Fruit fly (Drosophila melanogaster) whole organism, prepupa: ENCODE data around the gene CG31957.

Source experiments
- Blimp-1 ChIP-seq: fragments of 200-800 bp; sonication (Bioruptor generic); optimal IDR thresholded peaks from 3 replicates; lab custom pipeline; 2017; ENCODE audit warnings: missing biosample characterization, missing genetic modification characterization, mild to moderate bottlenecking, moderate library complexity, missing genetic modification reagents
- CG10631 ChIP-seq: fragments of 200-800 bp; sonication (Bioruptor generic); optimal IDR thresholded peaks from 2 replicates; lab custom pipeline; 2016; ENCODE audit warnings: missing biosample characterization, missing genetic modification characterization
- CG11294 ChIP-seq: fragments of 200-800 bp; sonication (Bioruptor generic); IDR thresholded peaks from 2 replicates; pipeline ENCODE4 v1.3.6; 2022; ENCODE audit warnings: missing biosample characterization, missing genetic modification characterization
- CG15336 ChIP-seq: fragments of 200-800 bp; sonication (Bioruptor generic); IDR thresholded peaks from 2 replicates; pipeline ENCODE4 v1.3.6; 2022; ENCODE audit warnings: missing biosample characterization, missing genetic modification characterization
- CG16779 ChIP-seq: fragments of 200-800 bp; sonication (Bioruptor generic); optimal IDR thresholded peaks from 3 replicates; lab custom pipeline; 2017; ENCODE audit warnings: missing biosample characterization, mild to moderate bottlenecking, missing genetic modification characterization
- CG3032 ChIP-seq: fragments of 200-800 bp; optimal IDR thresholded peaks from 2 replicates; lab custom pipeline; 2019; ENCODE audit warnings: missing biosample characterization, mild to moderate bottlenecking, missing genetic modification characterization, moderate library complexity
- CG32006 ChIP-seq: fragments of 200-800 bp; sonication (Bioruptor generic); optimal IDR thresholded peaks from 3 replicates; lab custom pipeline; 2017; ENCODE audit warnings: missing biosample characterization, mild to moderate bottlenecking, missing genetic modification characterization
- CG34406 ChIP-seq: fragments of 200-800 bp; sonication (Bioruptor generic); optimal IDR thresholded peaks from 3 replicates; lab custom pipeline; 2016; ENCODE audit warnings: missing biosample characterization, missing genetic modification characterization
- CG3919 ChIP-seq: fragments of 200-800 bp; sonication (Bioruptor generic); optimal IDR thresholded peaks from 3 replicates; lab custom pipeline; 2016; ENCODE audit warnings: missing biosample characterization, missing genetic modification characterization
- CG4318 ChIP-seq: fragments of 200-800 bp; sonication (Bioruptor generic); optimal IDR thresholded peaks from 3 replicates; lab custom pipeline; 2017; ENCODE audit warnings: missing biosample characterization, mild to moderate bottlenecking, missing genetic modification characterization
- CG6163 ChIP-seq: fragments of 200-800 bp; sonication (Bioruptor generic); IDR thresholded peaks from 3 replicates; pipeline ENCODE4 v1.3.6; 2022; ENCODE audit warnings: missing biosample characterization, missing genetic modification characterization
- CG6792 ChIP-seq: fragments of 200-800 bp; sonication (Bioruptor generic); optimal IDR thresholded peaks from 3 replicates; lab custom pipeline; 2016; ENCODE audit warnings: missing biosample characterization, missing genetic modification characterization
- CG6854 ChIP-seq: fragments of 200-800 bp; sonication (Bioruptor generic); optimal IDR thresholded peaks from 2 replicates; lab custom pipeline; 2017; ENCODE audit warnings: missing biosample characterization, mild to moderate bottlenecking, missing genetic modification characterization
- CG8319 ChIP-seq: fragments of 200-800 bp; sonication (Bioruptor generic); optimal IDR thresholded peaks from 3 replicates; lab custom pipeline; 2016; ENCODE audit warnings: missing biosample characterization, missing genetic modification characterization
- Eip75B ChIP-seq: fragments of 200-800 bp; sonication (Bioruptor generic); optimal IDR thresholded peaks from 3 replicates; lab custom pipeline; 2016; ENCODE audit warnings: missing biosample characterization, missing genetic modification characterization
- Eip78C ChIP-seq: fragments of 200-800 bp; sonication (Bioruptor generic); peaks from one replicate; lab custom pipeline; 2016; ENCODE audit warnings: missing biosample characterization, missing genetic modification characterization
- Ets21C ChIP-seq: fragments of 200-800 bp; sonication (Bioruptor generic); optimal IDR thresholded peaks from 3 replicates; lab custom pipeline; 2016; ENCODE audit warnings: missing biosample characterization, missing genetic modification characterization
- Ets96B ChIP-seq: fragments of 200-800 bp; optimal IDR thresholded peaks from 2 replicates; lab custom pipeline; 2019; ENCODE audit warnings: missing biosample characterization, mild to moderate bottlenecking, missing genetic modification characterization, moderate library complexity
- Hr39 ChIP-seq: fragments of 200-800 bp; sonication (Bioruptor generic); optimal IDR thresholded peaks from 2 replicates; lab custom pipeline; 2016; ENCODE audit warnings: missing biosample characterization, missing genetic modification characterization
- Hr4 ChIP-seq: fragments of 200-800 bp; sonication (Bioruptor generic); optimal IDR thresholded peaks from 3 replicates; lab custom pipeline; 2016; ENCODE audit warnings: missing biosample characterization, missing genetic modification characterization
- Lpt ChIP-seq: fragments of 200-800 bp; sonication (Bioruptor generic); optimal IDR thresholded peaks from 3 replicates; lab custom pipeline; 2016; ENCODE audit warnings: missing biosample characterization, missing genetic modification characterization
- Met ChIP-seq: fragments of 200-800 bp; sonication (Bioruptor generic); optimal IDR thresholded peaks from 3 replicates; lab custom pipeline; 2016; ENCODE audit warnings: missing biosample characterization, missing genetic modification characterization
- OdsH ChIP-seq: fragments of 200-800 bp; sonication (Bioruptor generic); optimal IDR thresholded peaks from 3 replicates; lab custom pipeline; 2016; ENCODE audit warnings: missing biosample characterization, missing genetic modification characterization
- Smox ChIP-seq: fragments of 200-800 bp; sonication (Bioruptor generic); optimal IDR thresholded peaks from 3 replicates; lab custom pipeline; 2016; ENCODE audit warnings: missing biosample characterization, missing genetic modification characterization
- Sox102F ChIP-seq: fragments of 200-800 bp; sonication (Bioruptor generic); optimal IDR thresholded peaks from 2 replicates; lab custom pipeline; 2016; ENCODE audit warnings: missing biosample characterization, mild to moderate bottlenecking, missing genetic modification characterization
- Sox14 ChIP-seq: fragments of 200-800 bp; sonication (Bioruptor generic); optimal IDR thresholded peaks from 3 replicates; lab custom pipeline; 2016; ENCODE audit warnings: missing biosample characterization, missing genetic modification characterization
- Sox15 ChIP-seq: fragments of 200-800 bp; sonication (Bioruptor generic); optimal IDR thresholded peaks from 3 replicates; lab custom pipeline; 2016; ENCODE audit warnings: missing biosample characterization, missing genetic modification characterization
- achi ChIP-seq: fragments of 200-800 bp; sonication (Bioruptor generic); optimal IDR thresholded peaks from 3 replicates; lab custom pipeline; 2016; ENCODE audit warnings: missing biosample characterization, missing genetic modification characterization
- eg ChIP-seq: fragments of 200-800 bp; sonication (Bioruptor generic); IDR thresholded peaks from 3 replicates; pipeline ENCODE4 v1.3.6; 2022; ENCODE audit warnings: missing biosample characterization, missing genetic modification characterization
- esn ChIP-seq: fragments of 200-800 bp; sonication (Bioruptor generic); optimal IDR thresholded peaks from 2 replicates; lab custom pipeline; 2016; ENCODE audit warnings: missing biosample characterization, mild to moderate bottlenecking, missing genetic modification characterization, moderate library complexity
- fd59A ChIP-seq: fragments of 200-800 bp; sonication (Bioruptor generic); optimal IDR thresholded peaks from 2 replicates; lab custom pipeline; 2017; ENCODE audit warnings: missing biosample characterization, mild to moderate bottlenecking, missing genetic modification characterization, missing genetic modification reagents
- fd85E ChIP-seq: fragments of 200-800 bp; sonication (Bioruptor generic); optimal IDR thresholded peaks from 3 replicates; lab custom pipeline; 2016; ENCODE audit warnings: missing biosample characterization, missing genetic modification characterization
- fkh ChIP-seq: fragments of 200-800 bp; sonication (Bioruptor generic); optimal IDR thresholded peaks from 3 replicates; lab custom pipeline; 2017; ENCODE audit warnings: missing biosample characterization, mild to moderate bottlenecking, missing genetic modification characterization, moderate library complexity
- lz ChIP-seq: fragments of 200-800 bp; sonication (Bioruptor generic); optimal IDR thresholded peaks from 3 replicates; lab custom pipeline; 2016; ENCODE audit warnings: missing biosample characterization, missing genetic modification characterization
- net ChIP-seq: fragments of 200-800 bp; sonication (Bioruptor generic); optimal IDR thresholded peaks from 3 replicates; lab custom pipeline; 2016; ENCODE audit warnings: missing biosample characterization, missing genetic modification characterization
- pdm3 ChIP-seq: fragments of 200-800 bp; sonication (Bioruptor generic); optimal IDR thresholded peaks from 3 replicates; lab custom pipeline; 2016; ENCODE audit warnings: missing biosample characterization, missing genetic modification characterization
- salr ChIP-seq, 2 experiments: fragments of 200-800 bp; sonication (Bioruptor generic); optimal IDR thresholded peaks; 3 replicates each; lab custom pipeline; 2016 to 2018; ENCODE audit warnings: missing biosample characterization in 2 of 2, missing genetic modification characterization in 2 of 2, mild to moderate bottlenecking in 1 of 2
- spab ChIP-seq: fragments of 200-800 bp; sonication (Bioruptor generic); optimal IDR thresholded peaks from 2 replicates; lab custom pipeline; 2017; ENCODE audit warnings: missing biosample characterization, mild to moderate bottlenecking, missing genetic modification characterization, missing genetic modification reagents
- ss ChIP-seq, 2 experiments: fragments of 200-800 bp; sonication (Bioruptor generic); optimal IDR thresholded peaks; 2 replicates in 1 of 2; 3 replicates in 1 of 2; lab custom pipeline; 2017 to 2018; ENCODE audit warnings: mild to moderate bottlenecking in 2 of 2, missing biosample characterization in 2 of 2, missing genetic modification characterization in 2 of 2, moderate library complexity in 1 of 2
- svp ChIP-seq: fragments of 200-800 bp; sonication (Bioruptor generic); peaks from one replicate; lab custom pipeline; 2016; ENCODE audit warnings: missing biosample characterization, missing genetic modification characterization
- topi ChIP-seq: fragments of 200-800 bp; sonication (Bioruptor generic); optimal IDR thresholded peaks from 3 replicates; lab custom pipeline; 2016; ENCODE audit warnings: missing biosample characterization, missing genetic modification characterization

The CG31957 gene

DNA sequence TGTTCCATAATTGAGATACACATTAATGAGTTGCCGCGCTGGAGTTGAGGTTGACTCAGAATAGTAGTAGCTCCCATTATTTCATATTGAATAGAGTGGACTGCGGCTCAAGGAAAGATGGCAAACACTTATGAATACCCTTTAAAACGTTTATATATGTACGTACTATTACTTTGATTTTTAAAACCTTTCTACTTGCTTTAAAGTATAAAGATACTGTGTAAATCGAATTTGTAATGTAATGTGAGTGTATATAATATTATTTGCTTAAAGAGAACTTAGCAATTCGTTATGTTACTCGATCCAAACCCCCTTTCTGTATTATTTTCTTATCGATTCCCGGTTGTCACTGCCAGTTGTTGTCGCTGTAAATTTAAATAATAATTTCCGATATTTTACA lies 20.9 kb downstream of the CG31957 start:
- TF ChIP-seq CG3032 (tag; lab: Kevin White, UChicago) (peak; percentile 17), CG6792 (GFP tag; lab: Kevin White, UChicago) (no peak), Eip78C (GFP tag; lab: Kevin White, UChicago) (peak; percentile 44), spab (GFP tag; lab: Kevin White, UChicago) (no peak), salr (GFP tag; optimal IDR thresholded peaks at IDR 0.05; lab: Kevin White, UChicago) (no peak), CG6854 (GFP tag; lab: Kevin White, UChicago) (no peak), svp (peak; percentile 37), topi (no peak), fd59A (GFP tag; lab: Kevin White, UChicago) (peak; percentile 3), CG8319 (no peak), Ets96B (tag; lab: Kevin White, UChicago) (peak; percentile 13), esn (no peak), fd85E (GFP tag; lab: Kevin White, UChicago) (no peak), Lpt (GFP tag; lab: Kevin White, UChicago) (no peak), Smox (GFP tag; lab: Kevin White, UChicago) (no peak)

DNA sequence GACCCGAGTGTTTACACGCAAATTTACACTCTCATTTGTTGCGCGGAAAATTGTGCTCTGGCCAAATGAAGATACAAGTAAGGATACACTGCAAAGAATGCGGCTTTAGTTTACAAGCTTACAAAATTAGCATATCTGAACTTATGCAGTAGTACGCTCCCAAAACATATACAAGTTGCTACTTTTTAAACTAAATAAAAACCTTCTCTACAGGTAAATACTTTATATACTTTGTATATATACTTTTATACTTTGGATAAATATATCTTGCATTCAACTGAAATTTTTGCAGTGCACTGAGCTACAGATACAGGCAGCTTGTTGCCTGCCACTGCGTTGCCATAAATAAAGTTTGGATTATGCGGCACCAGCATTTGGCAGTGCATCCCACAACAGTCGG lies 24.4 kb downstream of the CG31957 start:
- TF ChIP-seq Sox15 (GFP tag; lab: Kevin White, UChicago) (no peak), Ets96B (tag; lab: Kevin White, UChicago) (peak; percentile 36), Eip78C (GFP tag; lab: Kevin White, UChicago) (peak; percentile 63), CG3032 (tag; lab: Kevin White, UChicago) (peak; percentile 12), Sox102F (GFP tag; lab: Kevin White, UChicago) (peak; percentile 7), CG16779 (no peak), Hr4 (GFP tag; lab: Kevin White, UChicago) (peak; percentile 19), salr (GFP tag; optimal IDR thresholded peaks at IDR 0.05; lab: Kevin White, UChicago) (peak in 1 of 2 experiments; percentile 1), ss (GFP tag; optimal IDR thresholded peaks at IDR 0.05; lab: Kevin White, UChicago) (no peak), spab (GFP tag; lab: Kevin White, UChicago) (peak; percentile 12), OdsH (GFP tag; lab: Kevin White, UChicago) (peak; percentile 20), Met (GFP tag; lab: Kevin White, UChicago) (peak; percentile 25), pdm3 (GFP tag; lab: Kevin White, UChicago) (no peak), CG32006 (peak; percentile 41), CG8319 (no peak), CG3919 (peak; percentile 33), CG10631 (peak; percentile 34), net (peak; percentile 2), Eip75B (GFP tag; lab: Kevin White, UChicago) (peak; percentile 3), esn (peak; percentile 6), achi (peak; percentile 2), svp (peak; percentile 70), CG15336 (GFP tag; lab: Robert Waterston, UW) (peak; percentile 31; the same call in 1 of the 2 replicates)

DNA sequence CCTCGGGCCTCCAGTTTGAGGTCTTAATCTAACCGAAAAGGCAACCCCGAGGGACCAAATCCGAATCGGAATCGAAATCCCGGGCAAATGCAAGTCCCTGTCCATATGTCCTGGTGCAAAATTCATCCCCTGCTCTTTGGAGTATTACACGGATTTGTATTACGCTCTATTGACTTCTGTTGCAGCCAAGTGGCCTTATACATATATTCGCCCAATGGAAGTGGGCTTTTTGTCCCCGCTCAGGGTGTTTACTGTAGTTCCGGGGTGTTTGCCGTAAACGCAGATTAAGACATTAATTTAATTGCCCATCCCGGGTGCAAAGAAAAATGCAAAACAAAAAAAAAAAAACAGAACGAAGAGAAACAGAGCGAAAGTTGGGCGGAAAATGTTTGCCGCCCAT lies 25.7 kb downstream of the CG31957 start:
- no peak for TF ChIP-seq topi
- TF ChIP-seq CG6792 (GFP tag; lab: Kevin White, UChicago) = no peak

DNA sequence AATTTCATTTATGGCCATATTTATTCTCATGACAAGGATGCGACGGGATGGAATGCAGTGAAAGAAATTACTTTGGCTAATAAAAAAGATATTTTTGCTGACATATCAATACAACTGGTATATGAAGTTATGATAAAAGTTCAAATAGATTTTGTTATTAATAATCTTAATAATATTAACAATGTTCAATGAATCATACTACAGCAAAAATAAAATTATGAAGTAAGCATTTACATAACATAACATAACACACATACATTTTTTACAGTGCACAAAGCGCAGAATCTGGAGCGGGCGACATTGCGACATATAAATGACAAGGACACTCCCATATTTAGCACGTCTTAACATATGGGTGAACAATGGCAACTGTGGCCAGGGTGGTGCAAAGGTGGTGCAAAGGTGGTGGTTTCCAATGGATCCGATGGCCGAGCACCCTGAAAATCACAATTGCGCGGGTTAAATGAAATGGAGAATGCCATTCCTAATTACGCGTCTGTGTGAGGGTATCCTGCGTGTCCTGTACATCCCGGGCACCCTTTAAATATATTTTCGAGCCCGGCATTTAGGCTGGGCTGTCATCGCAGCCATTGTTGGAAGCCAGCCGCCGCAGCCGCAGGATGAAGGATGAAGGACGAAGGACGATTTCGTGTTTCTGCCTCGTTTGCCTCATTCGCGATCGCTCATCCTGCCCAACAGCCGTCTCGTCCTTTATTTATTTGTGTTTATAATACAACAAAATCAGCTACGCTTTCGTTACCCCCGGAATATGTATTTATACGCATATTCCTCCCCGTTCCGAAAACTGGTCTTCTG lies 27.2 kb downstream of the CG31957 start:
- TF ChIP-seq esn (peak; percentile 2), CG6792 (GFP tag; lab: Kevin White, UChicago) (no peak), net (no peak), Eip78C (GFP tag; lab: Kevin White, UChicago) (peak; percentile 21), CG11294 (no peak)

DNA sequence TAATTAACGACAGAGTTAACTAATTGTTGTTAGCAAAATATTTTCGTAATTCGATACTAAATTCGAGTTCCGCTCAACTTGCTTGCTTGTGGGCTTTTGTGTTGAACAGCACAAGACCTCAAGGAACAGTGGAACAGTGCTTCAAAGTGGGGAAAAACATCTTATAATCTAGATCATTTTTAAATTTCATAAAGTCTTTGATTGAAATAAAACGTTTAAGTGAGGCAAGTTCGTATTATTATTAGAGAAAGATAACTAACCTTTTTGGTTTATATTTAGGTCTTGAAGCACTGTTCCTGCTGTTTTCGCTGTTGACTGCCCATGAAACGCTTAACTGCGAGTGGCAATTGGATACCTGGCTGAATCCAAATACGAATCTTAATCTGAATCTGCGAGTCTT lies 28.1 kb downstream of the CG31957 start:
- TF ChIP-seq CG11294 (no peak), esn (peak; percentile 55), CG6163 (GFP tag; lab: Robert Waterston, UW) (no peak), CG34406 (GFP tag; lab: Kevin White, UChicago) (peak; percentile 33), Blimp-1 (GFP tag; lab: Kevin White, UChicago) (no peak), fkh (GFP tag; lab: Kevin White, UChicago) (no peak), lz (peak; percentile 26), Sox102F (GFP tag; lab: Kevin White, UChicago) (peak; percentile 53), CG10631 (no peak), OdsH (GFP tag; lab: Kevin White, UChicago) (peak; percentile 21), pdm3 (GFP tag; lab: Kevin White, UChicago) (peak; percentile 37), CG4318 (GFP tag; lab: Kevin White, UChicago) (no peak), net (peak; percentile 5), CG3919 (no peak), Smox (GFP tag; lab: Kevin White, UChicago) (peak; percentile 43), Sox14 (GFP tag; lab: Kevin White, UChicago) (peak; percentile 28), eg (no peak), Hr39 (peak; percentile 49), Ets21C (peak; percentile 24), Eip75B (GFP tag; lab: Kevin White, UChicago) (peak; percentile 11)
